Worm (Caenorhabditis elegans) whole organism, L4 larva: ENCODE data around the gene F22D3.4.

Experiments used
- F37D6.2 ChIP-seq: sonication (generic microtip); optimal IDR thresholded peaks from 2 replicates; lab custom pipeline; 2016; ENCODE audit warnings: mild to moderate bottlenecking, missing genetic modification characterization, missing compliant biosample characterization
- F49E8.2 ChIP-seq: sonication (generic microtip); optimal IDR thresholded peaks from 2 replicates; lab custom pipeline; 2016; ENCODE audit warnings: missing compliant biosample characterization, mild to moderate bottlenecking, missing genetic modification characterization, borderline replicate concordance
- T20F7.1 ChIP-seq: fragments of 200-800 bp; sonication (Bioruptor generic); optimal IDR thresholded peaks from 2 replicates; lab custom pipeline; 2018; ENCODE audit warnings: mild to moderate bottlenecking, missing genetic modification characterization, missing compliant biosample characterization
- Y48G9A.11 ChIP-seq: fragments of 200-800 bp; sonication (Bioruptor generic); IDR thresholded peaks from 2 replicates; pipeline ENCODE4 v1.3.6; 2022; ENCODE audit warnings: missing genetic modification reagents, missing genetic modification characterization, missing compliant biosample characterization
- Y5F2A.4 ChIP-seq: fragments of 200-800 bp; sonication (Bioruptor generic); optimal IDR thresholded peaks from 2 replicates; lab custom pipeline; 2018; ENCODE audit warnings: mild to moderate bottlenecking, missing genetic modification characterization, missing compliant biosample characterization
- attf-4 ChIP-seq: sonication (generic microtip); optimal IDR thresholded peaks from 3 replicates; lab custom pipeline; 2017; ENCODE audit warnings: missing biosample characterization, missing genetic modification characterization
- ceh-28 ChIP-seq: fragments of 150-350 bp; optimal IDR thresholded peaks from 2 replicates; lab custom pipeline; 2014; ENCODE audit warnings: missing biosample characterization, missing genetic modification reagents, missing genetic modification characterization
- ctbp-1 ChIP-seq: fragments of 200-800 bp; sonication (Bioruptor generic); IDR thresholded peaks from 2 replicates; pipeline ENCODE4 v1.3.6; 2022; ENCODE audit warnings: missing genetic modification reagents, missing genetic modification characterization, missing compliant biosample characterization
- daf-12 ChIP-seq: fragments of 150-350 bp; optimal IDR thresholded peaks from 2 replicates; lab custom pipeline; 2014; ENCODE audit warnings: missing biosample characterization, missing genetic modification reagents, missing genetic modification characterization
- daf-16 ChIP-seq, 3 experiments: sonication (generic microtip); optimal IDR thresholded peaks; 2 replicates each; lab custom pipeline; 2016 to 2017; ENCODE audit warnings: missing genetic modification characterization in 3 of 3, missing genetic modification reagents in 3 of 3, mild to moderate bottlenecking in 2 of 3, missing compliant biosample characterization in 2 of 3, missing biosample characterization in 1 of 3, moderate library complexity in 1 of 3
- dmd-6 ChIP-seq: fragments of 200-800 bp; sonication (Bioruptor generic); IDR thresholded peaks from 2 replicates; pipeline ENCODE4 v1.3.6; 2022; ENCODE audit warnings: missing genetic modification reagents, missing genetic modification characterization, missing compliant biosample characterization
- dmd-8 ChIP-seq: fragments of 200-800 bp; sonication (Bioruptor generic); IDR thresholded peaks from 2 replicates; pipeline ENCODE4 v1.3.6; 2022; ENCODE audit warnings: missing genetic modification characterization, missing compliant biosample characterization
- dve-1 ChIP-seq: sonication (generic microtip); optimal IDR thresholded peaks from 2 replicates; lab custom pipeline; 2017; ENCODE audit warnings: antibody characterized with exemption, mild to moderate bottlenecking, missing genetic modification characterization, missing compliant biosample characterization; ENCODE audit not compliant: insufficient read depth
- hlh-11 ChIP-seq: fragments of 200-800 bp; sonication (Bioruptor generic); optimal IDR thresholded peaks from 2 replicates; lab custom pipeline; 2018; ENCODE audit warnings: mild to moderate bottlenecking, missing genetic modification characterization, missing compliant biosample characterization
- hlh-30 ChIP-seq: sonication (generic microtip); optimal IDR thresholded peaks from 2 replicates; lab custom pipeline; 2017; ENCODE audit warnings: antibody characterized with exemption, mild to moderate bottlenecking, missing genetic modification characterization, missing compliant biosample characterization; ENCODE audit not compliant: insufficient read depth
- lin-1 ChIP-seq: fragments of 200-800 bp; sonication (Bioruptor generic); IDR thresholded peaks from 2 replicates; pipeline ENCODE4 v1.3.6; 2022; ENCODE audit warnings: missing genetic modification reagents, missing genetic modification characterization, missing compliant biosample characterization
- lin-29 ChIP-seq: fragments of 200-800 bp; sonication (Bioruptor generic); IDR thresholded peaks from 2 replicates; pipeline ENCODE4 v1.3.6; 2022; ENCODE audit warnings: missing genetic modification reagents, missing genetic modification characterization, missing compliant biosample characterization
- lsy-2 ChIP-seq, 2 experiments: fragments of 150-350 bp in 1 of 2; sonication (generic microtip) in 1 of 2; optimal IDR thresholded peaks; 2 replicates each; lab custom pipeline; 2014 to 2017; ENCODE audit warnings: missing biosample characterization in 2 of 2, missing genetic modification characterization in 2 of 2
- madf-5 ChIP-seq, 2 experiments: fragments of 200-800 bp; sonication (Bioruptor generic); IDR thresholded peaks; 2 replicates each; pipeline ENCODE4 v1.3.6; 2022; ENCODE audit warnings: missing compliant biosample characterization in 2 of 2, missing genetic modification characterization in 2 of 2
- mdl-1 ChIP-seq, 2 experiments: fragments of 150-350 bp in 1 of 2; sonication (generic microtip) in 1 of 2; optimal IDR thresholded peaks; 2 replicates each; lab custom pipeline; 2014 to 2017; ENCODE audit warnings: missing biosample characterization in 2 of 2, missing genetic modification characterization in 2 of 2
- mep-1 ChIP-seq: fragments of 150-350 bp; sonication (generic microtip); optimal IDR thresholded peaks from 3 replicates; lab custom pipeline; 2014; ENCODE audit warnings: missing biosample characterization, missing genetic modification characterization
- mes-2 ChIP-seq: sonication (generic microtip); optimal IDR thresholded peaks from 2 replicates; lab custom pipeline; 2016; ENCODE audit warnings: missing genotype, mild to moderate bottlenecking, missing genetic modification characterization, missing compliant biosample characterization; ENCODE audit not compliant: poor library complexity, severe bottlenecking
- nhr-28 ChIP-seq: fragments of 150-350 bp; optimal IDR thresholded peaks from 2 replicates; lab custom pipeline; 2014; ENCODE audit warnings: missing biosample characterization, missing genetic modification characterization
- pha-4 ChIP-seq, 2 experiments: fragments of 150-350 bp in 1 of 2; fragments of 200-800 bp in 1 of 2; sonication (Bioruptor generic) in 1 of 2; IDR thresholded peaks in 1 of 2; optimal IDR thresholded peaks in 1 of 2; 2 replicates each; pipeline versions ENCODE4 v1.3.6 to Lab custom; 2014 to 2022; ENCODE audit warnings: missing genetic modification characterization in 2 of 2, missing genetic modification reagents in 2 of 2, missing biosample characterization in 1 of 2, missing compliant biosample characterization in 1 of 2
- rbr-2 ChIP-seq: sonication (generic microtip); optimal IDR thresholded peaks from 2 replicates; lab custom pipeline; 2016; ENCODE audit warnings: missing genotype, missing genetic modification characterization, missing compliant biosample characterization
- spr-1 ChIP-seq: sonication (generic microtip); optimal IDR thresholded peaks from 2 replicates; lab custom pipeline; 2016; ENCODE audit warnings: mild to moderate bottlenecking, missing genetic modification characterization, missing compliant biosample characterization
- spr-3 ChIP-seq: fragments of 200-800 bp; sonication (Bioruptor generic); optimal IDR thresholded peaks from 2 replicates; lab custom pipeline; 2018; ENCODE audit warnings: mild to moderate bottlenecking, missing genetic modification characterization, missing compliant biosample characterization
- unc-62 ChIP-seq, 3 experiments: fragments of 150-350 bp in 1 of 3; sonication (generic microtip); optimal IDR thresholded peaks in 2 of 3; peaks in 1 of 3; 1 replicate in 1 of 3; 2 replicates in 2 of 3; lab custom pipeline; 2014 to 2017; ENCODE audit warnings: missing biosample characterization in 3 of 3, missing genetic modification characterization in 3 of 3, missing genetic modification reagents in 3 of 3, missing genotype in 1 of 3
- vab-7 ChIP-seq: fragments of 200-800 bp; sonication (Bioruptor generic); IDR thresholded peaks from 2 replicates; pipeline ENCODE4 v1.3.6; 2022; ENCODE audit warnings: missing genetic modification reagents, missing genetic modification characterization, missing compliant biosample characterization
- zip-11 ChIP-seq: fragments of 200-800 bp; sonication (Bioruptor generic); IDR thresholded peaks from 2 replicates; pipeline ENCODE4 v1.3.6; 2022; ENCODE audit warnings: missing genetic modification characterization, missing compliant biosample characterization
- ztf-7 ChIP-seq: fragments of 150-350 bp; optimal IDR thresholded peaks from 2 replicates; lab custom pipeline; 2014; ENCODE audit warnings: missing biosample characterization, missing genetic modification characterization

F22D3.4 gene

DNA sequence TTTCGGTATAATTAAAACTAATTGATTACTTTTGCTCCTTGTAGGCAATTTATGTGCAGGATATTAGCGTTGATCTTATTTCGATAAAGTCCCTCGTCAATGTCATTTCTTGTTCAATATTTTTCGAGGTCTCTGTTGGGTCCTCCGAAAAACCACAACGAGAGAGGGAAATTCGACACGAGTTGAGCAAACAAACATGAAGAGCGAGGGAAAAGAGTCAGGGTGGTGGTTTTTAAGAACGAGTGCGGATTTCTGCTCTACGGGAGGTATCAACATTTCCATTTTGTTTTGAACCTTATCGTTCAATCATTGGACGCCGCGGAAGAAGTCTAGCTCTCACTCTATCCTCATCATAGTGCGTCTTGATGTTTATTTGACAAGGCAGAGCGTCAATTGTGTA is 7.3 kb upstream of the F22D3.4 start:
- TF ChIP-seq zip-11 (no peak), F49E8.2 (tag; lab: Kevin White, UChicago) (no peak), ceh-28 (tag; lab: Kevin White, UChicago) (peak; percentile 54), lin-29 (no peak), daf-16 (GFP tag; optimal IDR thresholded peaks at IDR 0.05; lab: Kevin White, UChicago) (peak in 1 of 2 experiments; percentile 8), daf-16 (tag; optimal IDR thresholded peaks at IDR 0.05; lab: Kevin White, UChicago) (no peak)

DNA sequence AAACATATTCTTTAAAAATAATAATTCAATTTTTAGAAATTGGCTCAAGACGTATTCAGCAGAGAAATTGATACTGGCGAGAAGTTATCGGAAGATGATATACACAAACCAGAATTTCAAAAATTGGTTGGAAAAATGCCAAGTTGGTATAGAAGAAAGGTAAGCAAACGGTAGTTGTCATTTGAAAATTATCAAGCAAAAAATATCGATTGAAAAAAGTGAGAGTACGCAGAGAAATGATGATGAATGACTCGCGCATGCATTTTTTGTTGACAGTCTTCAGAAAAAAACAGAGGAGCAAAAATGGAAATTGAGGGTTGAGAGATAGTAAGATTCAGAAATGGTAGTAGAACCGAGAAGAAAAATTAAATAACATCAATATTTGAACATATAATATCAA is 5.6 kb upstream of the F22D3.4 start:
- TF ChIP-seq ztf-7 (tag; lab: Kevin White, UChicago) (no peak), unc-62 (GFP tag; optimal IDR thresholded peaks at IDR 0.05 in 1 of 2; lab: Kevin White, UChicago) (peak in 1 of 2 experiments; percentile 37), unc-62 (tag; optimal IDR thresholded peaks at IDR 0.05; lab: Kevin White, UChicago) (no peak), daf-16 (GFP tag; optimal IDR thresholded peaks at IDR 0.05; lab: Kevin White, UChicago) (no peak), daf-16 (tag; optimal IDR thresholded peaks at IDR 0.05; lab: Kevin White, UChicago) (peak; percentile 40), pha-4 (GFP tag; IDR thresholded peaks at IDR 0.05; lab: Robert Waterston, UW) (no peak), pha-4 (tag; optimal IDR thresholded peaks at IDR 0.05; lab: Kevin White, UChicago) (no peak), vab-7 (GFP tag; lab: Robert Waterston, UW) (no peak), ceh-28 (tag; lab: Kevin White, UChicago) (peak; percentile 64), F37D6.2 (tag; lab: Kevin White, UChicago) (no peak), spr-3 (GFP tag; lab: Kevin White, UChicago) (no peak), dmd-6 (no peak), spr-1 (tag; lab: Kevin White, UChicago) (no peak), Y5F2A.4 (GFP tag; lab: Kevin White, UChicago) (no peak)
- TF ChIP-seq, all 104 proteins: peak for 3

DNA sequence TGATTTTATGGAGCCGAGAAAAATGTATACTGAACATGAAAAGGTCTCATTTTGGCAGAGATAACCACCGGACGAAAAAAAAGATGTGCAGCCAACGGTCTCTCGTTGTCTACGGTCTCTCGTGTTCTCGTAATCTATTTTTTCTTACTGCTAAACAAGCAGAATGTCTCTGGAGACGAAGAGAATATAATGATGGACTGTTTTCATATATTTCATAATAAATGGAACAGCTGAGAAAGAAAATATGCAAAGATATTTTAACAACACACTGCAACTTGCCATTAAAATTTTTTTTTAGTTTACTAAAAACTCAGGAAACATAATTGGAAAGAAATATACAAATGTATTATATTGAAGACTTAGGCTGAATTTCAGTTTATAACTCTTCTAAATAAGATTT is 2.7 kb upstream of the F22D3.4 start:
- TF ChIP-seq madf-5 (GFP tag; IDR thresholded peaks at IDR 0.05; lab: Robert Waterston, UW), result no peak
- TF ChIP-seq attf-4 (tag; lab: Kevin White, UChicago), result no peak
- no peak for TF ChIP-seq ctbp-1 (GFP tag; lab: Robert Waterston, UW)
- TF ChIP-seq T20F7.1, result no peak
- no peak for TF ChIP-seq rbr-2 (tag; lab: Kevin White, UChicago)
- peak in 1 of 2 experiments; percentile 20 for TF ChIP-seq lsy-2 (tag; optimal IDR thresholded peaks at IDR 0.05; lab: Kevin White, UChicago)
- TF ChIP-seq hlh-11, result peak; percentile 19

DNA sequence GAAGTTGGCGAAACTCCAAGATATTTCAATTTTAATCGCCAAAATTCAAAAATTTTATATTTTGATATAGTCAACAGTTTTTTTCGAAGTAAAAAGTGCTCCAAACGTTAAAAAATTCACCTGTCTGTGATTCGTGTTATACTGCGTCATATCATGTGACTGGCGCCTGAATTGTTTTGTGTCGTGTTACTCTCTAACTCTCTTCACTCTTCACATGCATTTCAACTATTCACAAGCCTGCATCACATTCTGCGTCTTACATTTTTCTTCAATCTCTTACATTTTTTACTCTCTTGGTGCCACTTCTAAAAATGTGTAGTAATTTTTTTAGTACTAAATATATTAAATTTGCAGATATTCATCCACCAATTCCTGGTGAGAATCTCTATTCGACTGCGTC is 1.0 kb upstream of the F22D3.4 start, which contains the start of gene flcn-1:
Gene flcn-1, plus strand, starts transcription at position 348 of the 400 bp plus-strand sequence.
- no peak for TF ChIP-seq daf-16 (GFP tag; optimal IDR thresholded peaks at IDR 0.05; lab: Kevin White, UChicago)
- peak; percentile 41 for TF ChIP-seq daf-16 (tag; optimal IDR thresholded peaks at IDR 0.05; lab: Kevin White, UChicago)
- peak; percentile 33 for TF ChIP-seq nhr-28 (tag; lab: Kevin White, UChicago)
- TF ChIP-seq lsy-2 (tag; optimal IDR thresholded peaks at IDR 0.05; lab: Kevin White, UChicago), result peak in 1 of 2 experiments; percentile 70
- no peak for TF ChIP-seq Y48G9A.11
- TF ChIP-seq rbr-2 (tag; lab: Kevin White, UChicago), result peak; percentile 16
- 0 out of 2 replicates have a peak, but pooled peaks have one; percentile 28 for TF ChIP-seq dmd-6
- TF ChIP-seq hlh-11, result peak; percentile 61
- TF ChIP-seq dmd-8 (GFP tag; lab: Robert Waterston, UW), result no peak
- TF ChIP-seq lin-1, result 0 out of 2 replicates have a peak, but pooled peaks have one; percentile 13
- peak; percentile 51 for TF ChIP-seq ztf-7 (tag; lab: Kevin White, UChicago)
- TF ChIP-seq daf-12, result no peak
- peak; percentile 57 for TF ChIP-seq mep-1 (tag; lab: Kevin White, UChicago)
- TF ChIP-seq mes-2 (tag; lab: Kevin White, UChicago), result peak; percentile 44
- TF ChIP-seq hlh-30 (tag; lab: Kevin White, UChicago), result peak; percentile 96
- peak in 1 of 2 experiments; percentile 34 for TF ChIP-seq mdl-1 (tag; optimal IDR thresholded peaks at IDR 0.05; lab: Kevin White, UChicago)
- TF ChIP-seq pha-4 (GFP tag; IDR thresholded peaks at IDR 0.05; lab: Robert Waterston, UW), result no peak
- peak; percentile 38 for TF ChIP-seq pha-4 (tag; optimal IDR thresholded peaks at IDR 0.05; lab: Kevin White, UChicago)
- no peak for TF ChIP-seq ctbp-1 (GFP tag; lab: Robert Waterston, UW)
- peak; percentile 56 for TF ChIP-seq dve-1 (tag; lab: Kevin White, UChicago)
- peak in 1 of 2 experiments; percentile 50 for TF ChIP-seq unc-62 (GFP tag; optimal IDR thresholded peaks at IDR 0.05 in 1 of 2; lab: Kevin White, UChicago)
- TF ChIP-seq unc-62 (tag; optimal IDR thresholded peaks at IDR 0.05; lab: Kevin White, UChicago), result no peak
